Worm (Caenorhabditis elegans) whole organism, late embryonic: Measurements from ENCODE around the gene srv-16.

Experiments
- K02D7.2 ChIP-seq: sonication (generic microtip); optimal IDR thresholded peaks from 2 replicates; lab custom pipeline; 2017; ENCODE audit warnings: mild to moderate bottlenecking, missing genetic modification characterization, missing compliant biosample characterization
- ceh-18 ChIP-seq: sonication (generic microtip); optimal IDR thresholded peaks from 2 replicates; lab custom pipeline; 2016; ENCODE audit warnings: missing genetic modification characterization, missing compliant biosample characterization
- ceh-48 ChIP-seq: sonication (generic microtip); optimal IDR thresholded peaks from 2 replicates; lab custom pipeline; 2016; ENCODE audit warnings: missing genetic modification characterization, inconsistent platforms, missing compliant biosample characterization
- dmd-4 ChIP-seq: sonication (generic microtip); optimal IDR thresholded peaks from 2 replicates; lab custom pipeline; 2016; ENCODE audit warnings: borderline replicate concordance, missing genetic modification characterization, missing compliant biosample characterization
- hlh-6 ChIP-seq: sonication (generic microtip); optimal IDR thresholded peaks from 2 replicates; lab custom pipeline; 2016; ENCODE audit warnings: missing genotype, missing genetic modification characterization, missing compliant biosample characterization
- hlh-8 ChIP-seq: sonication (generic microtip); optimal IDR thresholded peaks from 2 replicates; lab custom pipeline; 2016; ENCODE audit warnings: missing genotype, missing genetic modification characterization, missing compliant biosample characterization
- nhr-11 ChIP-seq: fragments of 150-350 bp; optimal IDR thresholded peaks from 2 replicates; lab custom pipeline; 2014; ENCODE audit warnings: missing biosample characterization, missing genetic modification characterization
- pha-4 ChIP-seq: fragments of 150-350 bp; optimal IDR thresholded peaks from 2 replicates; lab custom pipeline; 2018; ENCODE audit warnings: missing biosample characterization, missing genetic modification reagents, missing genetic modification characterization
- rnt-1 ChIP-seq: sonication (generic microtip); optimal IDR thresholded peaks from 2 replicates; lab custom pipeline; 2016; ENCODE audit warnings: missing genetic modification characterization, missing compliant biosample characterization

DNA sequence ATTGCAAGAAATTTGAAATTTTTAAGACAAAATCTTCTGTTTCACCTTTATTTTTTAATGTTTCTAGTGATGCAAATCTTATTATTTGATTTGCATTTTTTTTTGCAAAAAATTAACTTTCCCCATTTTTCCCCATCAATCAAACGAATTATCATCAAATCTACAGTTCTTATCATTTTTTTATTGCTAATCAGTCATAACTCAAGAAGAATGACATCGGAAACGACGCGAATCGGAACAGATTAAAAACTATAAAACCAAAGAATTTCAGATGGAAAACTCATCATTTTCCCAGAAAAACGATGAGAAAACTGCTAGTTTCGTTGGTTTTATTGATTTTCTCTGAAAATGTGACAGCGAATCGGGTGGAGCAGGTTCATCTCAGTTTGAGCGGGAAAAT lies 17.9 kb upstream of the srv-16 start, which contains the start of gene Y105C5B.15:
- TF ChIP-seq ceh-18 (tag; lab: Kevin White, UChicago) = no peak
- no peak for TF ChIP-seq hlh-8 (tag; lab: Kevin White, UChicago)
- no peak for TF ChIP-seq ceh-48 (tag; lab: Kevin White, UChicago)
- no peak for TF ChIP-seq pha-4 (tag; lab: Kevin White, UChicago)
- no peak for TF ChIP-seq K02D7.2 (tag; lab: Kevin White, UChicago)
- TF ChIP-seq rnt-1 (tag; lab: Kevin White, UChicago) = no peak
- no peak for TF ChIP-seq dmd-4
- no peak for TF ChIP-seq nhr-11
- TF ChIP-seq hlh-6 (tag; lab: Kevin White, UChicago) = no peak
